Worm (Caenorhabditis elegans) whole organism, L1 larva: ENCODE measurements around the gene srr-9.

Experiments
- C16A3.4 ChIP-seq: fragments of 150-350 bp; optimal IDR thresholded peaks from 2 replicates; lab custom pipeline; 2014; ENCODE audit warnings: missing biosample characterization, missing genetic modification characterization
- F16B12.6 ChIP-seq: fragments of 150-350 bp; optimal IDR thresholded peaks from 2 replicates; lab custom pipeline; 2014; ENCODE audit warnings: missing biosample characterization, missing genetic modification characterization
- Y116A8C.19 ChIP-seq: sonication (generic microtip); optimal IDR thresholded peaks from 2 replicates; lab custom pipeline; 2016; ENCODE audit warnings: missing compliant biosample characterization, missing genetic modification characterization, borderline replicate concordance
- aha-1 ChIP-seq: fragments of 150-350 bp; optimal IDR thresholded peaks from 2 replicates; lab custom pipeline; 2014; ENCODE audit warnings: missing biosample characterization, missing genetic modification characterization
- alr-1 ChIP-seq: fragments of 200-800 bp; sonication (Bioruptor generic); optimal IDR thresholded peaks from 2 replicates; lab custom pipeline; 2018; ENCODE audit warnings: borderline replicate concordance, mild to moderate bottlenecking, missing genetic modification characterization, missing compliant biosample characterization
- aly-2 ChIP-seq: fragments of 150-350 bp; optimal IDR thresholded peaks from 2 replicates; lab custom pipeline; 2014; ENCODE audit warnings: missing biosample characterization, missing genetic modification characterization
- ama-1 ChIP-seq: fragments of 150-350 bp; optimal IDR thresholded peaks from 2 replicates; lab custom pipeline; 2014
- blmp-1 ChIP-seq: fragments of 150-350 bp; optimal IDR thresholded peaks from 2 replicates; lab custom pipeline; 2014; ENCODE audit warnings: missing biosample characterization, missing genetic modification characterization
- ceh-82 ChIP-seq, 3 experiments: fragments of 150-350 bp in 1 of 3; sonication (generic microtip) in 2 of 3; optimal IDR thresholded peaks; 2 replicates each; lab custom pipeline; 2014 to 2017; ENCODE audit warnings: missing biosample characterization in 3 of 3, missing genetic modification characterization in 3 of 3
- dpl-1 ChIP-seq, 3 experiments: fragments of 150-350 bp in 2 of 3; sonication (generic microtip) in 1 of 3; optimal IDR thresholded peaks; 2 replicates each; lab custom pipeline; 2014 to 2017; ENCODE audit warnings: missing biosample characterization in 3 of 3, missing genetic modification characterization in 3 of 3, missing genetic modification reagents in 3 of 3
- dsc-1 ChIP-seq: sonication (generic microtip); optimal IDR thresholded peaks from 2 replicates; lab custom pipeline; 2016; ENCODE audit warnings: mild to moderate bottlenecking, missing genetic modification characterization, missing compliant biosample characterization
- efl-1 ChIP-seq, 4 experiments: fragments of 150-350 bp; optimal IDR thresholded peaks in 3 of 4; peaks in 1 of 4; 1 replicate in 1 of 4; 2 replicates in 3 of 4; lab custom pipeline; 2014; ENCODE audit warnings: missing biosample characterization in 2 of 4, missing genetic modification characterization in 2 of 4, missing genetic modification reagents in 2 of 4
- efl-3 ChIP-seq: fragments of 200-800 bp; sonication (Bioruptor generic); optimal IDR thresholded peaks from 2 replicates; lab custom pipeline; 2018; ENCODE audit warnings: mild to moderate bottlenecking, missing genetic modification characterization, missing compliant biosample characterization
- elt-3 ChIP-seq, 6 experiments: fragments of 150-350 bp in 1 of 6; sonication (generic microtip); optimal IDR thresholded peaks; 2 replicates each; lab custom pipeline; 2017 to 2018; ENCODE audit warnings: missing biosample characterization in 6 of 6, missing genetic modification characterization in 6 of 6, inconsistent platforms in 1 of 6
- ets-5 ChIP-seq: fragments of 200-800 bp; sonication (Bioruptor generic); IDR thresholded peaks from 2 replicates; pipeline ENCODE4 v1.3.6; 2022; ENCODE audit warnings: missing genetic modification characterization, missing compliant biosample characterization
- fkh-10 ChIP-seq: sonication (generic microtip); optimal IDR thresholded peaks from 2 replicates; lab custom pipeline; 2017; ENCODE audit warnings: missing biosample characterization, missing genetic modification reagents, missing genetic modification characterization
- fkh-8 ChIP-seq: sonication (generic microtip); optimal IDR thresholded peaks from 2 replicates; lab custom pipeline; 2016; ENCODE audit warnings: mild to moderate bottlenecking, missing genetic modification characterization, missing compliant biosample characterization
- fos-1 ChIP-seq: fragments of 150-350 bp; optimal IDR thresholded peaks from 2 replicates; lab custom pipeline; 2014; ENCODE audit warnings: missing biosample characterization, missing genetic modification characterization
- hlh-17 ChIP-seq: fragments of 200-800 bp; sonication (Bioruptor generic); optimal IDR thresholded peaks from 2 replicates; lab custom pipeline; 2018; ENCODE audit warnings: missing genetic modification characterization, mild to moderate bottlenecking, missing compliant biosample characterization, moderate library complexity, borderline replicate concordance
- irx-1 ChIP-seq: sonication (generic microtip); optimal IDR thresholded peaks from 2 replicates; lab custom pipeline; 2016; ENCODE audit warnings: missing genetic modification characterization, missing compliant biosample characterization
- isw-1 ChIP-seq: fragments of 200-800 bp; sonication (Bioruptor generic); IDR thresholded peaks from 2 replicates; pipeline ENCODE4 v1.3.6; 2022; ENCODE audit warnings: missing genetic modification characterization, missing compliant biosample characterization
- jun-1 ChIP-seq: fragments of 150-350 bp; optimal IDR thresholded peaks from 2 replicates; lab custom pipeline; 2014; ENCODE audit warnings: missing biosample characterization, missing genetic modification reagents, missing genetic modification characterization
- lin-13 ChIP-seq: fragments of 150-350 bp; optimal IDR thresholded peaks from 2 replicates; lab custom pipeline; 2014; ENCODE audit warnings: missing biosample characterization, missing genetic modification reagents, missing genetic modification characterization
- lin-14 ChIP-seq: fragments of 200-800 bp; sonication (Bioruptor generic); optimal IDR thresholded peaks from 2 replicates; lab custom pipeline; 2018; ENCODE audit warnings: mild to moderate bottlenecking, missing genetic modification characterization, moderate library complexity, missing compliant biosample characterization
- lin-15B ChIP-seq: fragments of 150-350 bp; sonication (generic microtip); optimal IDR thresholded peaks from 3 replicates; lab custom pipeline; 2014; ENCODE audit warnings: missing biosample characterization, missing genetic modification characterization
- lin-35 ChIP-seq, 2 experiments: fragments of 150-350 bp; optimal IDR thresholded peaks; 2 replicates each; lab custom pipeline; 2014; ENCODE audit warnings: missing biosample characterization in 2 of 2, missing genetic modification characterization in 2 of 2, missing genetic modification reagents in 2 of 2
- lir-3 ChIP-seq: sonication (generic microtip); optimal IDR thresholded peaks from 2 replicates; lab custom pipeline; 2016; ENCODE audit warnings: mild to moderate bottlenecking, missing genetic modification characterization, moderate library complexity, missing compliant biosample characterization; ENCODE audit not compliant: poor library complexity
- lsy-2 ChIP-seq, 2 experiments: fragments of 150-350 bp; optimal IDR thresholded peaks; 2 replicates each; lab custom pipeline; 2014; ENCODE audit warnings: missing biosample characterization in 2 of 2, missing genetic modification characterization in 2 of 2
- mdl-1 ChIP-seq, 2 experiments: fragments of 150-350 bp; optimal IDR thresholded peaks; 2 replicates each; lab custom pipeline; 2014 to 2017; ENCODE audit warnings: missing biosample characterization in 2 of 2, missing genetic modification characterization in 2 of 2, inconsistent platforms in 1 of 2
- nhr-11 ChIP-seq: fragments of 150-350 bp; optimal IDR thresholded peaks from 2 replicates; lab custom pipeline; 2014; ENCODE audit warnings: missing biosample characterization, missing genetic modification characterization
- nhr-19 ChIP-seq: fragments of 200-800 bp; sonication (Bioruptor generic); conservative IDR thresholded peaks from 2 replicates; pipeline ENCODE4 v1.3.6; 2022; ENCODE audit warnings: missing genetic modification characterization, missing compliant biosample characterization
- nhr-20 ChIP-seq: sonication (generic microtip); optimal IDR thresholded peaks from 2 replicates; lab custom pipeline; 2016; ENCODE audit warnings: mild to moderate bottlenecking, missing genetic modification characterization, missing compliant biosample characterization
- nhr-47 ChIP-seq: sonication (generic microtip); optimal IDR thresholded peaks from 2 replicates; lab custom pipeline; 2016; ENCODE audit warnings: mild to moderate bottlenecking, missing genetic modification characterization, moderate library complexity, missing compliant biosample characterization
- nhr-71 ChIP-seq: sonication (generic microtip); optimal IDR thresholded peaks from 2 replicates; lab custom pipeline; 2016; ENCODE audit warnings: mild to moderate bottlenecking, missing genetic modification characterization, moderate library complexity, missing compliant biosample characterization
- nhr-85 ChIP-seq: sonication (generic microtip); peaks from one replicate; lab custom pipeline; 2016; ENCODE audit warnings: missing genetic modification characterization, inconsistent platforms, missing compliant biosample characterization
- nhr-90 ChIP-seq: sonication (generic microtip); optimal IDR thresholded peaks from 2 replicates; lab custom pipeline; 2016; ENCODE audit warnings: mild to moderate bottlenecking, missing genetic modification characterization, missing compliant biosample characterization; ENCODE audit not compliant: poor library complexity
- rnt-1 ChIP-seq: sonication (generic microtip); optimal IDR thresholded peaks from 2 replicates; lab custom pipeline; 2016; ENCODE audit warnings: mild to moderate bottlenecking, missing genetic modification characterization, moderate library complexity, missing compliant biosample characterization
- skn-1 ChIP-seq: fragments of 150-350 bp; optimal IDR thresholded peaks from 2 replicates; lab custom pipeline; 2014; ENCODE audit warnings: missing biosample characterization, missing genetic modification characterization
- snpc-4 ChIP-seq: fragments of 150-350 bp; optimal IDR thresholded peaks from 2 replicates; lab custom pipeline; 2014; ENCODE audit warnings: missing biosample characterization, missing genetic modification characterization
- snu-23 ChIP-seq: sonication (generic microtip); optimal IDR thresholded peaks from 2 replicates; lab custom pipeline; 2016; ENCODE audit warnings: missing genetic modification characterization, missing compliant biosample characterization
- sup-37 ChIP-seq: fragments of 200-800 bp; sonication (Bioruptor generic); optimal IDR thresholded peaks from 2 replicates; lab custom pipeline; 2018; ENCODE audit warnings: mild to moderate bottlenecking, missing genetic modification characterization, missing compliant biosample characterization
- swsn-7 ChIP-seq: sonication (generic microtip); optimal IDR thresholded peaks from 2 replicates; lab custom pipeline; 2016; ENCODE audit warnings: missing genetic modification characterization, missing compliant biosample characterization
- tbx-2 ChIP-seq: sonication (generic microtip); optimal IDR thresholded peaks from 2 replicates; lab custom pipeline; 2016; ENCODE audit warnings: missing genetic modification characterization, missing compliant biosample characterization
- unc-130 ChIP-seq: fragments of 150-350 bp; optimal IDR thresholded peaks from 2 replicates; lab custom pipeline; 2017; ENCODE audit warnings: missing biosample characterization, missing genetic modification characterization, inconsistent platforms
- unc-86 ChIP-seq: sonication (generic microtip); optimal IDR thresholded peaks from 2 replicates; lab custom pipeline; 2016; ENCODE audit warnings: missing genetic modification characterization, missing compliant biosample characterization
- vab-15 ChIP-seq: sonication (generic microtip); optimal IDR thresholded peaks from 2 replicates; lab custom pipeline; 2017; ENCODE audit warnings: missing genotype, mild to moderate bottlenecking, missing genetic modification characterization, missing compliant biosample characterization
- xbp-1 ChIP-seq: sonication (generic microtip); optimal IDR thresholded peaks from 2 replicates; lab custom pipeline; 2016; ENCODE audit warnings: missing genetic modification characterization, missing compliant biosample characterization
- zip-4 ChIP-seq: fragments of 200-800 bp; sonication (Bioruptor generic); optimal IDR thresholded peaks from 2 replicates; lab custom pipeline; 2018; ENCODE audit warnings: mild to moderate bottlenecking, missing genetic modification characterization, moderate library complexity, missing compliant biosample characterization
- ztf-11 ChIP-seq, 2 experiments: sonication (generic microtip); optimal IDR thresholded peaks; 2 replicates each; lab custom pipeline; 2016 to 2017; ENCODE audit warnings: missing genetic modification characterization in 2 of 2, missing biosample characterization in 1 of 2, missing compliant biosample characterization in 1 of 2

The srr-9 gene

ce11 chrV:7733240-7733765, 4.5 kb upstream of the srr-9 start:
- peak; percentile 52 for TF ChIP-seq ama-1 (lab: Kevin White, UChicago)
- no peak for TF ChIP-seq irx-1

DNA sequence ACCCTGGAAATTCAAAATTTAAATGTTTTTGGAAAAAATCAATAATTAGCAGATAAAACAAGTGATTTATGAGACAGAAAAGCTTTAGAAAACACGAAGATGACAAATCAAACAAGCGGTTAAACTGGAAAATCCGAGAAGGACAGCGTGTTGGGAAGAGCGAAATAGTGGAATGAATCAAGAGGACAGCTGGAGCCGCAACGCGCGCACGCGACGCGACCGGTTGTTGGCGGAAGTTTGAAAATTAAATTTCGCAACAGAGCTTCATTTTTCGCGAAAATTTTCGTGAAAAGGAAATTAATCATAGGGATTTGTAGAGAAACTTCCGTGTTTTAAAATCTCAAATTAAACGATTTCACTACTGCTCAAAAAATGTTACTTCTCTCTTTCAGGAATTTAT, 2.9 kb upstream of the srr-9 start, which contains the start of gene clic-1:
TSS of gene clic-1 (minus strand) at position 3 of the 400 bp plus-strand sequence.
- TF ChIP-seq nhr-90 (tag; lab: Kevin White, UChicago) (no peak), Y116A8C.19 (no peak), sup-37 (GFP tag; lab: Kevin White, UChicago) (no peak), ztf-11 (tag; optimal IDR thresholded peaks at IDR 0.05; lab: Kevin White, UChicago) (no peak), nhr-20 (tag; lab: Kevin White, UChicago) (peak; percentile 57), fkh-8 (tag; lab: Kevin White, UChicago) (peak; percentile 52), nhr-71 (tag; lab: Kevin White, UChicago) (peak; percentile 78), efl-1 (optimal IDR thresholded peaks at IDR 0.05; lab: Kevin White, UChicago) (peak; percentile 83 to 96), efl-1 (GFP tag; optimal IDR thresholded peaks at IDR 0.05 in 1 of 2; lab: Kevin White, UChicago) (peak; percentile 96 to 99), unc-86 (tag; lab: Kevin White, UChicago) (peak; percentile 58), xbp-1 (tag; lab: Kevin White, UChicago) (peak; percentile 70), ets-5 (GFP tag; lab: Robert Waterston, UW) (no peak), tbx-2 (tag; lab: Kevin White, UChicago) (peak; percentile 65), efl-3 (GFP tag; lab: Kevin White, UChicago) (no peak), aha-1 (tag; lab: Kevin White, UChicago) (no peak), elt-3 (tag; optimal IDR thresholded peaks at IDR 0.05; lab: Kevin White, UChicago) (peak in 2 of 6 experiments; percentile 15 to 59), lin-35 (GFP tag; optimal IDR thresholded peaks at IDR 0.05; lab: Kevin White, UChicago) (peak; percentile 96 to 98), nhr-19 (GFP tag; lab: Robert Waterston, UW) (peak; percentile 42), lir-3 (tag; lab: Kevin White, UChicago) (peak; percentile 18), swsn-7 (tag; lab: Kevin White, UChicago) (peak; percentile 62), snu-23 (GFP tag; lab: Kevin White, UChicago) (peak; percentile 74), vab-15 (tag; lab: Kevin White, UChicago) (no peak), nhr-47 (peak; percentile 68), irx-1 (peak; percentile 26), C16A3.4 (peak; percentile 64), F16B12.6 (tag; lab: Kevin White, UChicago) (peak; percentile 5), isw-1 (GFP tag; lab: Robert Waterston, UW) (peak; percentile 56), lin-13 (peak; percentile 9), hlh-17 (no peak), ceh-82 (tag; optimal IDR thresholded peaks at IDR 0.05; lab: Kevin White, UChicago) (peak; percentile 35 to 85 (median 62)), fos-1 (tag; lab: Kevin White, UChicago) (peak; percentile 58), aly-2 (tag; lab: Kevin White, UChicago) (peak; percentile 2), zip-4 (GFP tag; lab: Kevin White, UChicago) (peak; percentile 65), skn-1 (tag; lab: Kevin White, UChicago) (peak; percentile 91), jun-1 (tag; lab: Kevin White, UChicago) (peak; percentile 63), lin-15B (peak; percentile 43), lin-14 (GFP tag; lab: Kevin White, UChicago) (peak; percentile 70), nhr-85 (tag; lab: Kevin White, UChicago) (peak; percentile 80), lsy-2 (tag; optimal IDR thresholded peaks at IDR 0.05; lab: Kevin White, UChicago) (peak; percentile 53 to 85), unc-130 (tag; lab: Kevin White, UChicago) (peak; percentile 13), alr-1 (tag; lab: Kevin White, UChicago) (no peak), dpl-1 (GFP tag; optimal IDR thresholded peaks at IDR 0.05; lab: Kevin White, UChicago) (peak; percentile 92 to 95 (median 93)), mdl-1 (tag; optimal IDR thresholded peaks at IDR 0.05; lab: Kevin White, UChicago) (peak in 1 of 2 experiments; percentile 67), fkh-10 (peak; percentile 3), rnt-1 (tag; lab: Kevin White, UChicago) (peak; percentile 63), nhr-11 (tag; lab: Kevin White, UChicago) (peak; percentile 4), blmp-1 (tag; lab: Kevin White, UChicago) (peak; percentile 60), snpc-4 (tag; lab: Kevin White, UChicago) (peak; percentile 38), dsc-1 (tag; lab: Kevin White, UChicago) (peak; percentile 44)
